Fruit fly (Drosophila melanogaster) whole organism, prepupa: ENCODE data around the gene Lam.

Experiments used
- Blimp-1 ChIP-seq: fragments of 200-800 bp; sonication (Bioruptor generic); optimal IDR thresholded peaks from 3 replicates; lab custom pipeline; 2017; ENCODE audit warnings: missing biosample characterization, missing genetic modification characterization, mild to moderate bottlenecking, moderate library complexity, missing genetic modification reagents
- CG10631 ChIP-seq: fragments of 200-800 bp; sonication (Bioruptor generic); optimal IDR thresholded peaks from 2 replicates; lab custom pipeline; 2016; ENCODE audit warnings: missing biosample characterization, missing genetic modification characterization
- CG10669 ChIP-seq: fragments of 200-800 bp; sonication (Bioruptor generic); optimal IDR thresholded peaks from 3 replicates; lab custom pipeline; 2018; ENCODE audit warnings: missing biosample characterization, mild to moderate bottlenecking, missing genetic modification characterization, moderate library complexity
- CG11294 ChIP-seq: fragments of 200-800 bp; sonication (Bioruptor generic); IDR thresholded peaks from 2 replicates; pipeline ENCODE4 v1.3.6; 2022; ENCODE audit warnings: missing biosample characterization, missing genetic modification characterization
- CG11762 ChIP-seq: fragments of 200-800 bp; sonication (Bioruptor generic); optimal IDR thresholded peaks from 3 replicates; lab custom pipeline; 2016; ENCODE audit warnings: missing biosample characterization, missing genetic modification characterization; ENCODE audit not compliant: insufficient read depth
- CG11902 ChIP-seq: fragments of 200-800 bp; sonication (Bioruptor generic); optimal IDR thresholded peaks from 3 replicates; lab custom pipeline; 2016; ENCODE audit warnings: missing biosample characterization, missing genetic modification characterization
- CG15336 ChIP-seq: fragments of 200-800 bp; sonication (Bioruptor generic); IDR thresholded peaks from 2 replicates; pipeline ENCODE4 v1.3.6; 2022; ENCODE audit warnings: missing biosample characterization, missing genetic modification characterization
- CG1621 ChIP-seq: fragments of 200-800 bp; sonication (Bioruptor generic); optimal IDR thresholded peaks from 3 replicates; lab custom pipeline; 2018; ENCODE audit warnings: missing biosample characterization, mild to moderate bottlenecking, missing genetic modification characterization
- CG16779 ChIP-seq: fragments of 200-800 bp; sonication (Bioruptor generic); optimal IDR thresholded peaks from 3 replicates; lab custom pipeline; 2017; ENCODE audit warnings: missing biosample characterization, mild to moderate bottlenecking, missing genetic modification characterization
- CG3032 ChIP-seq: fragments of 200-800 bp; optimal IDR thresholded peaks from 2 replicates; lab custom pipeline; 2019; ENCODE audit warnings: missing biosample characterization, mild to moderate bottlenecking, missing genetic modification characterization, moderate library complexity
- CG31627 ChIP-seq: fragments of 200-800 bp; sonication (Bioruptor generic); optimal IDR thresholded peaks from 3 replicates; lab custom pipeline; 2016; ENCODE audit warnings: missing biosample characterization, missing genetic modification characterization
- CG32006 ChIP-seq: fragments of 200-800 bp; sonication (Bioruptor generic); optimal IDR thresholded peaks from 3 replicates; lab custom pipeline; 2017; ENCODE audit warnings: missing biosample characterization, mild to moderate bottlenecking, missing genetic modification characterization
- CG34406 ChIP-seq: fragments of 200-800 bp; sonication (Bioruptor generic); optimal IDR thresholded peaks from 3 replicates; lab custom pipeline; 2016; ENCODE audit warnings: missing biosample characterization, missing genetic modification characterization
- CG3919 ChIP-seq: fragments of 200-800 bp; sonication (Bioruptor generic); optimal IDR thresholded peaks from 3 replicates; lab custom pipeline; 2016; ENCODE audit warnings: missing biosample characterization, missing genetic modification characterization
- CG4318 ChIP-seq: fragments of 200-800 bp; sonication (Bioruptor generic); optimal IDR thresholded peaks from 3 replicates; lab custom pipeline; 2017; ENCODE audit warnings: missing biosample characterization, mild to moderate bottlenecking, missing genetic modification characterization
- CG6163 ChIP-seq: fragments of 200-800 bp; sonication (Bioruptor generic); IDR thresholded peaks from 3 replicates; pipeline ENCODE4 v1.3.6; 2022; ENCODE audit warnings: missing biosample characterization, missing genetic modification characterization
- CG6276 ChIP-seq: fragments of 200-800 bp; sonication (Bioruptor generic); optimal IDR thresholded peaks from 2 replicates; lab custom pipeline; 2017; ENCODE audit warnings: missing biosample characterization, mild to moderate bottlenecking, missing genetic modification characterization
- CG6792 ChIP-seq: fragments of 200-800 bp; sonication (Bioruptor generic); optimal IDR thresholded peaks from 3 replicates; lab custom pipeline; 2016; ENCODE audit warnings: missing biosample characterization, missing genetic modification characterization
- CG6808 ChIP-seq: fragments of 200-800 bp; sonication (Bioruptor generic); optimal IDR thresholded peaks from 3 replicates; lab custom pipeline; 2017; ENCODE audit warnings: missing biosample characterization, missing genetic modification characterization, mild to moderate bottlenecking, moderate library complexity, missing genetic modification reagents
- CG6854 ChIP-seq: fragments of 200-800 bp; sonication (Bioruptor generic); optimal IDR thresholded peaks from 2 replicates; lab custom pipeline; 2017; ENCODE audit warnings: missing biosample characterization, mild to moderate bottlenecking, missing genetic modification characterization
- CG7368 ChIP-seq: fragments of 200-800 bp; sonication (Bioruptor generic); optimal IDR thresholded peaks from 3 replicates; lab custom pipeline; 2016; ENCODE audit warnings: missing biosample characterization, missing genetic modification characterization
- CG8119 ChIP-seq: fragments of 200-800 bp; sonication (Bioruptor generic); IDR thresholded peaks from 3 replicates; pipeline ENCODE4 v1.3.6; 2022; ENCODE audit warnings: missing biosample characterization, missing genetic modification characterization
- CG8319 ChIP-seq: fragments of 200-800 bp; sonication (Bioruptor generic); optimal IDR thresholded peaks from 3 replicates; lab custom pipeline; 2016; ENCODE audit warnings: missing biosample characterization, missing genetic modification characterization
- CG9139 ChIP-seq: fragments of 200-800 bp; sonication (Bioruptor generic); optimal IDR thresholded peaks from 3 replicates; lab custom pipeline; 2017; ENCODE audit warnings: missing biosample characterization, mild to moderate bottlenecking, missing genetic modification characterization
- Eip75B ChIP-seq: fragments of 200-800 bp; sonication (Bioruptor generic); optimal IDR thresholded peaks from 3 replicates; lab custom pipeline; 2016; ENCODE audit warnings: missing biosample characterization, missing genetic modification characterization
- Eip78C ChIP-seq: fragments of 200-800 bp; sonication (Bioruptor generic); peaks from one replicate; lab custom pipeline; 2016; ENCODE audit warnings: missing biosample characterization, missing genetic modification characterization
- Eip93F ChIP-seq: fragments of 200-800 bp; sonication (Bioruptor generic); optimal IDR thresholded peaks from 2 replicates; lab custom pipeline; 2016; ENCODE audit warnings: missing biosample characterization, mild to moderate bottlenecking, missing genetic modification characterization
- Ets96B ChIP-seq: fragments of 200-800 bp; optimal IDR thresholded peaks from 2 replicates; lab custom pipeline; 2019; ENCODE audit warnings: missing biosample characterization, mild to moderate bottlenecking, missing genetic modification characterization, moderate library complexity
- Gug ChIP-seq: fragments of 200-800 bp; sonication (Bioruptor generic); IDR thresholded peaks from 2 replicates; pipeline ENCODE4 v1.3.6; 2022; ENCODE audit warnings: missing biosample characterization, missing genetic modification characterization
- Hr38 ChIP-seq: sonication (Bioruptor generic); optimal IDR thresholded peaks from 2 replicates; lab custom pipeline; 2016; ENCODE audit warnings: missing biosample characterization, missing genetic modification characterization
- Hr39 ChIP-seq: fragments of 200-800 bp; sonication (Bioruptor generic); optimal IDR thresholded peaks from 2 replicates; lab custom pipeline; 2016; ENCODE audit warnings: missing biosample characterization, missing genetic modification characterization
- Hr4 ChIP-seq: fragments of 200-800 bp; sonication (Bioruptor generic); optimal IDR thresholded peaks from 3 replicates; lab custom pipeline; 2016; ENCODE audit warnings: missing biosample characterization, missing genetic modification characterization
- Met ChIP-seq: fragments of 200-800 bp; sonication (Bioruptor generic); optimal IDR thresholded peaks from 3 replicates; lab custom pipeline; 2016; ENCODE audit warnings: missing biosample characterization, missing genetic modification characterization
- OdsH ChIP-seq: fragments of 200-800 bp; sonication (Bioruptor generic); optimal IDR thresholded peaks from 3 replicates; lab custom pipeline; 2016; ENCODE audit warnings: missing biosample characterization, missing genetic modification characterization
- Smox ChIP-seq: fragments of 200-800 bp; sonication (Bioruptor generic); optimal IDR thresholded peaks from 3 replicates; lab custom pipeline; 2016; ENCODE audit warnings: missing biosample characterization, missing genetic modification characterization
- Sox102F ChIP-seq: fragments of 200-800 bp; sonication (Bioruptor generic); optimal IDR thresholded peaks from 2 replicates; lab custom pipeline; 2016; ENCODE audit warnings: missing biosample characterization, mild to moderate bottlenecking, missing genetic modification characterization
- Sox14 ChIP-seq: fragments of 200-800 bp; sonication (Bioruptor generic); optimal IDR thresholded peaks from 3 replicates; lab custom pipeline; 2016; ENCODE audit warnings: missing biosample characterization, missing genetic modification characterization
- Sox15 ChIP-seq: fragments of 200-800 bp; sonication (Bioruptor generic); optimal IDR thresholded peaks from 3 replicates; lab custom pipeline; 2016; ENCODE audit warnings: missing biosample characterization, missing genetic modification characterization
- achi ChIP-seq: fragments of 200-800 bp; sonication (Bioruptor generic); optimal IDR thresholded peaks from 3 replicates; lab custom pipeline; 2016; ENCODE audit warnings: missing biosample characterization, missing genetic modification characterization
- cyc ChIP-seq: fragments of 200-800 bp; sonication (Bioruptor generic); optimal IDR thresholded peaks from 3 replicates; lab custom pipeline; 2016; ENCODE audit warnings: missing biosample characterization, missing genetic modification characterization
- dac ChIP-seq: fragments of 200-800 bp; sonication (Bioruptor generic); optimal IDR thresholded peaks from 2 replicates; lab custom pipeline; 2017; ENCODE audit warnings: missing biosample characterization, mild to moderate bottlenecking, missing genetic modification characterization
- dsx ChIP-seq: fragments of 200-800 bp; optimal IDR thresholded peaks from 3 replicates; lab custom pipeline; 2019; ENCODE audit warnings: missing biosample characterization, mild to moderate bottlenecking, missing genetic modification characterization, moderate library complexity; ENCODE audit not compliant: poor library complexity, severe bottlenecking
- eg ChIP-seq: fragments of 200-800 bp; sonication (Bioruptor generic); IDR thresholded peaks from 3 replicates; pipeline ENCODE4 v1.3.6; 2022; ENCODE audit warnings: missing biosample characterization, missing genetic modification characterization
- fd59A ChIP-seq: fragments of 200-800 bp; sonication (Bioruptor generic); optimal IDR thresholded peaks from 2 replicates; lab custom pipeline; 2017; ENCODE audit warnings: missing biosample characterization, mild to moderate bottlenecking, missing genetic modification characterization, missing genetic modification reagents
- fd85E ChIP-seq: fragments of 200-800 bp; sonication (Bioruptor generic); optimal IDR thresholded peaks from 3 replicates; lab custom pipeline; 2016; ENCODE audit warnings: missing biosample characterization, missing genetic modification characterization
- fkh ChIP-seq: fragments of 200-800 bp; sonication (Bioruptor generic); optimal IDR thresholded peaks from 3 replicates; lab custom pipeline; 2017; ENCODE audit warnings: missing biosample characterization, mild to moderate bottlenecking, missing genetic modification characterization, moderate library complexity
- net ChIP-seq: fragments of 200-800 bp; sonication (Bioruptor generic); optimal IDR thresholded peaks from 3 replicates; lab custom pipeline; 2016; ENCODE audit warnings: missing biosample characterization, missing genetic modification characterization
- salr ChIP-seq, 2 experiments: fragments of 200-800 bp; sonication (Bioruptor generic); optimal IDR thresholded peaks; 3 replicates each; lab custom pipeline; 2016 to 2018; ENCODE audit warnings: missing biosample characterization in 2 of 2, missing genetic modification characterization in 2 of 2, mild to moderate bottlenecking in 1 of 2
- spab ChIP-seq: fragments of 200-800 bp; sonication (Bioruptor generic); optimal IDR thresholded peaks from 2 replicates; lab custom pipeline; 2017; ENCODE audit warnings: missing biosample characterization, mild to moderate bottlenecking, missing genetic modification characterization, missing genetic modification reagents
- svp ChIP-seq: fragments of 200-800 bp; sonication (Bioruptor generic); peaks from one replicate; lab custom pipeline; 2016; ENCODE audit warnings: missing biosample characterization, missing genetic modification characterization
- topi ChIP-seq: fragments of 200-800 bp; sonication (Bioruptor generic); optimal IDR thresholded peaks from 3 replicates; lab custom pipeline; 2016; ENCODE audit warnings: missing biosample characterization, missing genetic modification characterization
- vri ChIP-seq: fragments of 200-800 bp; sonication (Bioruptor generic); optimal IDR thresholded peaks from 3 replicates; lab custom pipeline; 2016; ENCODE audit warnings: missing biosample characterization, mild to moderate bottlenecking, missing genetic modification characterization

The Lam gene

dm6 chr2L:5523848-5524473 is 18.3 kb upstream of the Lam start, which contains the start of the genes Vps52 and Elp4:
TSS of gene Vps52 (minus strand) at chr2L:5523898.
TSS of gene Elp4 (plus strand) at chr2L:5524139.
- no peak for TF ChIP-seq OdsH (GFP tag; lab: Kevin White, UChicago)
- TF ChIP-seq Hr4 (GFP tag; lab: Kevin White, UChicago), result no peak
- no peak for TF ChIP-seq Sox14 (GFP tag; lab: Kevin White, UChicago)
- peak; percentile 55; the same call in 2 of the 3 replicates for TF ChIP-seq CG8119 (GFP tag; lab: Robert Waterston, UW)
- peak; percentile 23 for TF ChIP-seq fkh (GFP tag; lab: Kevin White, UChicago)
- TF ChIP-seq dsx (GFP tag; lab: Kevin White, UChicago), result no peak
- TF ChIP-seq Ets96B (tag; lab: Kevin White, UChicago), result peak; percentile 62
- peak; percentile 55 for TF ChIP-seq CG11902 (GFP tag; lab: Kevin White, UChicago)
- TF ChIP-seq topi (GFP tag; lab: Kevin White, UChicago), result no peak
- TF ChIP-seq Hr38 (GFP tag; lab: Kevin White, UChicago), result no peak
- TF ChIP-seq Eip78C (GFP tag; lab: Kevin White, UChicago), result no peak
- no peak for TF ChIP-seq achi
- TF ChIP-seq vri (GFP tag; lab: Kevin White, UChicago), result no peak
- no peak for TF ChIP-seq CG10631 (GFP tag; lab: Kevin White, UChicago)
- peak; percentile 29; the same call in 1 of the 2 replicates for TF ChIP-seq CG11294 (GFP tag; lab: Robert Waterston, UW)
- no peak for TF ChIP-seq spab (GFP tag; lab: Kevin White, UChicago)
- no peak for TF ChIP-seq fd59A (GFP tag; lab: Kevin White, UChicago)
- TF ChIP-seq CG31627, result peak; percentile 73
- no peak for TF ChIP-seq CG4318 (GFP tag; lab: Kevin White, UChicago)
- TF ChIP-seq dac (GFP tag; lab: Kevin White, UChicago), result no peak
- TF ChIP-seq Hr39 (GFP tag; lab: Kevin White, UChicago), result no peak
- TF ChIP-seq CG11762 (GFP tag; lab: Kevin White, UChicago), result no peak
- no peak for TF ChIP-seq CG6854 (GFP tag; lab: Kevin White, UChicago)
- TF ChIP-seq CG7368, result peak; percentile 1
- no peak for TF ChIP-seq CG32006 (GFP tag; lab: Kevin White, UChicago)
- no peak; the same call in 2 of the 3 replicates for TF ChIP-seq eg (GFP tag; lab: Robert Waterston, UW)
- peak; percentile 80 for TF ChIP-seq CG3032
- TF ChIP-seq Smox (GFP tag; lab: Kevin White, UChicago), result no peak
- peak; percentile 14 for TF ChIP-seq CG1621 (tag; lab: Kevin White, UChicago)
- no peak for TF ChIP-seq net
- peak; percentile 67 for TF ChIP-seq Sox15 (GFP tag; lab: Kevin White, UChicago)
- no peak for TF ChIP-seq Blimp-1 (GFP tag; lab: Kevin White, UChicago)
- no peak for TF ChIP-seq CG16779
- no peak for TF ChIP-seq CG6276 (GFP tag; lab: Kevin White, UChicago)
- no peak for TF ChIP-seq fd85E (GFP tag; lab: Kevin White, UChicago)
- TF ChIP-seq Eip75B (GFP tag; lab: Kevin White, UChicago), result no peak
- no peak for TF ChIP-seq salr (GFP tag; optimal IDR thresholded peaks at IDR 0.05; lab: Kevin White, UChicago)
- TF ChIP-seq Met (GFP tag; lab: Kevin White, UChicago), result no peak
- TF ChIP-seq CG15336 (GFP tag; lab: Robert Waterston, UW), result peak; percentile 28; the same call in 1 of the 2 replicates
- TF ChIP-seq CG6163, result peak; percentile 55; the same call in 2 of the 3 replicates
- TF ChIP-seq cyc (GFP tag; lab: Kevin White, UChicago), result peak; percentile 63
- no peak for TF ChIP-seq Sox102F
- no peak for TF ChIP-seq CG3919
- no peak for TF ChIP-seq svp
- TF ChIP-seq Gug (GFP tag; lab: Robert Waterston, UW), result peak; percentile 60
- peak; percentile 74 for TF ChIP-seq CG34406
- peak; percentile 24 for TF ChIP-seq CG8319 (GFP tag; lab: Kevin White, UChicago)
- no peak for TF ChIP-seq Eip93F (GFP tag; lab: Kevin White, UChicago)
- TF ChIP-seq CG6808 (GFP tag; lab: Kevin White, UChicago), result no peak
- TF ChIP-seq CG6792 (GFP tag; lab: Kevin White, UChicago), result no peak
- TF ChIP-seq CG9139, result no peak
- no peak for TF ChIP-seq CG10669
